Worm (Caenorhabditis elegans) whole organism, mixed stage, embryonic: ENCODE data around the gene his-31.

Experiments
- bed-3 ChIP-seq: fragments of 200-800 bp; sonication (Bioruptor generic); optimal IDR thresholded peaks from 3 replicates; lab custom pipeline; 2018; ENCODE audit warnings: mild to moderate bottlenecking, missing genetic modification characterization, moderate library complexity, missing compliant biosample characterization
- ceh-43 ChIP-seq: fragments of 200-800 bp; sonication (Bioruptor generic); optimal IDR thresholded peaks from 2 replicates; lab custom pipeline; 2018; ENCODE audit warnings: mild to moderate bottlenecking, missing genetic modification characterization, moderate library complexity, missing compliant biosample characterization
- ham-2 ChIP-seq: fragments of 200-800 bp; sonication (Bioruptor generic); optimal IDR thresholded peaks from 2 replicates; lab custom pipeline; 2018; ENCODE audit warnings: mild to moderate bottlenecking, missing genetic modification characterization, missing compliant biosample characterization
- lsy-2 ChIP-seq: fragments of 150-350 bp; optimal IDR thresholded peaks from 2 replicates; lab custom pipeline; 2014; ENCODE audit warnings: missing biosample characterization, missing genetic modification characterization
- mab-5 ChIP-seq: fragments of 150-350 bp; optimal IDR thresholded peaks from 2 replicates; lab custom pipeline; 2014; ENCODE audit warnings: missing biosample characterization, missing genetic modification characterization
- nhr-12 ChIP-seq: fragments of 150-350 bp; optimal IDR thresholded peaks from 2 replicates; lab custom pipeline; 2014; ENCODE audit warnings: missing biosample characterization, missing genetic modification characterization
- nhr-76 ChIP-seq: sonication (generic microtip); optimal IDR thresholded peaks from 2 replicates; lab custom pipeline; 2017; ENCODE audit warnings: missing biosample characterization, missing genetic modification characterization
- snpc-4 ChIP-seq: fragments of 150-350 bp; optimal IDR thresholded peaks from 2 replicates; lab custom pipeline; 2014; ENCODE audit warnings: missing biosample characterization, missing genetic modification characterization
- sptf-1 ChIP-seq: sonication (generic microtip); optimal IDR thresholded peaks from 2 replicates; lab custom pipeline; 2017; ENCODE audit warnings: mild to moderate bottlenecking, missing genetic modification characterization, moderate library complexity, missing compliant biosample characterization
- unc-39 ChIP-seq: fragments of 150-350 bp; optimal IDR thresholded peaks from 2 replicates; lab custom pipeline; 2014; ENCODE audit warnings: missing biosample characterization, missing genetic modification characterization
- ztf-11 ChIP-seq: fragments of 150-350 bp; optimal IDR thresholded peaks from 2 replicates; lab custom pipeline; 2014; ENCODE audit warnings: missing biosample characterization, missing genetic modification characterization

ce11 chrIV:8301925-8302324, 31.9 kb downstream of the his-31 start:
- TF ChIP-seq nhr-76 (tag; lab: Kevin White, UChicago) (no peak), ham-2 (no peak), bed-3 (no peak), snpc-4 (tag; lab: Kevin White, UChicago) (no peak), nhr-12 (tag; lab: Kevin White, UChicago) (no peak), sptf-1 (no peak), unc-39 (tag; lab: Kevin White, UChicago) (no peak), ztf-11 (tag; lab: Kevin White, UChicago) (no peak), lsy-2 (no peak), ceh-43 (GFP tag; lab: Kevin White, UChicago) (no peak), mab-5 (tag; lab: Kevin White, UChicago) (no peak)
